Worm (Caenorhabditis elegans) whole organism, L2 larva: ENCODE data around the gene F22H10.3.

Experiments
- C34F6.9 ChIP-seq: fragments of 150-350 bp; optimal IDR thresholded peaks from 2 replicates; lab custom pipeline; 2014; ENCODE audit warnings: missing biosample characterization, missing genetic modification characterization
- F13H6.1 ChIP-seq: sonication (generic microtip); optimal IDR thresholded peaks from 2 replicates; lab custom pipeline; 2016; ENCODE audit warnings: missing genetic modification characterization, missing compliant biosample characterization
- R02D3.7 ChIP-seq: fragments of 150-350 bp; optimal IDR thresholded peaks from 2 replicates; lab custom pipeline; 2014; ENCODE audit warnings: missing biosample characterization, missing genetic modification characterization
- Y55F3AM.14 ChIP-seq: fragments of 200-800 bp; sonication (Bioruptor generic); optimal IDR thresholded peaks from 2 replicates; lab custom pipeline; 2018; ENCODE audit warnings: mild to moderate bottlenecking, missing genetic modification characterization, missing compliant biosample characterization
- ZK546.5 ChIP-seq: sonication (generic microtip); optimal IDR thresholded peaks from 2 replicates; lab custom pipeline; 2017; ENCODE audit warnings: missing biosample characterization, missing genetic modification characterization
- aly-2 ChIP-seq: fragments of 150-350 bp; optimal IDR thresholded peaks from 2 replicates; lab custom pipeline; 2014; ENCODE audit warnings: missing biosample characterization, missing genetic modification characterization
- blmp-1 ChIP-seq: sonication (generic microtip); optimal IDR thresholded peaks from 2 replicates; lab custom pipeline; 2017; ENCODE audit warnings: missing genetic modification characterization, mild to moderate bottlenecking, missing compliant biosample characterization, antibody characterized with exemption, moderate library complexity; ENCODE audit not compliant: insufficient read depth
- ceh-82 ChIP-seq: fragments of 150-350 bp; optimal IDR thresholded peaks from 2 replicates; lab custom pipeline; 2014; ENCODE audit warnings: missing biosample characterization, missing genetic modification characterization
- crh-2 ChIP-seq: sonication (generic microtip); optimal IDR thresholded peaks from 2 replicates; lab custom pipeline; 2017; ENCODE audit warnings: missing biosample characterization, missing genetic modification characterization
- dmd-4 ChIP-seq: sonication (generic microtip); optimal IDR thresholded peaks from 2 replicates; lab custom pipeline; 2017; ENCODE audit warnings: missing biosample characterization, missing genetic modification characterization
- egl-27 ChIP-seq: sonication (generic microtip); optimal IDR thresholded peaks from 3 replicates; lab custom pipeline; 2017; ENCODE audit warnings: missing biosample characterization, missing genetic modification reagents, missing genetic modification characterization
- elt-1 ChIP-seq: fragments of 150-350 bp; optimal IDR thresholded peaks from 2 replicates; lab custom pipeline; 2014; ENCODE audit warnings: missing biosample characterization, missing genetic modification characterization
- elt-3 ChIP-seq: sonication (generic microtip); optimal IDR thresholded peaks from 2 replicates; lab custom pipeline; 2017; ENCODE audit warnings: missing biosample characterization, missing genetic modification characterization
- fos-1 ChIP-seq: fragments of 150-350 bp; optimal IDR thresholded peaks from 2 replicates; lab custom pipeline; 2014; ENCODE audit warnings: missing biosample characterization, missing genetic modification characterization
- gmeb-1 ChIP-seq: fragments of 150-350 bp; optimal IDR thresholded peaks from 2 replicates; lab custom pipeline; 2014; ENCODE audit warnings: missing biosample characterization, missing genetic modification characterization
- lin-11 ChIP-seq: fragments of 150-350 bp; sonication (generic microtip); optimal IDR thresholded peaks from 2 replicates; lab custom pipeline; 2014; ENCODE audit warnings: missing biosample characterization, missing genetic modification characterization, inconsistent platforms, mixed read lengths
- lin-13 ChIP-seq: fragments of 150-350 bp; optimal IDR thresholded peaks from 2 replicates; lab custom pipeline; 2014; ENCODE audit warnings: missing biosample characterization, missing genetic modification reagents, missing genetic modification characterization
- lin-39 ChIP-seq: fragments of 150-350 bp; optimal IDR thresholded peaks from 2 replicates; lab custom pipeline; 2014; ENCODE audit warnings: missing biosample characterization, missing genetic modification reagents, missing genetic modification characterization
- lsy-2 ChIP-seq, 2 experiments: fragments of 150-350 bp in 1 of 2; sonication (generic microtip) in 1 of 2; optimal IDR thresholded peaks; 2 replicates each; lab custom pipeline; 2014 to 2017; ENCODE audit warnings: missing biosample characterization in 2 of 2, missing genetic modification characterization in 2 of 2
- mab-5 ChIP-seq: fragments of 150-350 bp; optimal IDR thresholded peaks from 2 replicates; lab custom pipeline; 2014; ENCODE audit warnings: missing biosample characterization, missing genetic modification characterization
- nhr-10 ChIP-seq: sonication (generic microtip); optimal IDR thresholded peaks from 2 replicates; lab custom pipeline; 2017; ENCODE audit warnings: missing biosample characterization, missing genetic modification characterization
- nhr-12 ChIP-seq: fragments of 150-350 bp; optimal IDR thresholded peaks from 2 replicates; lab custom pipeline; 2014; ENCODE audit warnings: missing biosample characterization, missing genetic modification characterization
- nhr-129 ChIP-seq: fragments of 150-350 bp; optimal IDR thresholded peaks from 2 replicates; lab custom pipeline; 2014; ENCODE audit warnings: missing biosample characterization, missing genetic modification characterization
- nhr-21 ChIP-seq: fragments of 150-350 bp; optimal IDR thresholded peaks from 2 replicates; lab custom pipeline; 2014; ENCODE audit warnings: missing biosample characterization, missing genetic modification characterization
- nhr-23 ChIP-seq: fragments of 150-350 bp; optimal IDR thresholded peaks from 2 replicates; lab custom pipeline; 2014; ENCODE audit warnings: missing biosample characterization, missing genetic modification reagents, missing genetic modification characterization
- nhr-25 ChIP-seq: fragments of 150-350 bp; sonication (generic microtip); optimal IDR thresholded peaks from 3 replicates; lab custom pipeline; 2014; ENCODE audit warnings: missing biosample characterization, missing genetic modification characterization
- nhr-6 ChIP-seq: fragments of 150-350 bp; optimal IDR thresholded peaks from 2 replicates; lab custom pipeline; 2014; ENCODE audit warnings: missing biosample characterization, missing genetic modification characterization
- nhr-77 ChIP-seq: fragments of 150-350 bp; optimal IDR thresholded peaks from 2 replicates; lab custom pipeline; 2014; ENCODE audit warnings: missing biosample characterization, missing genetic modification characterization
- peb-1 ChIP-seq: fragments of 150-350 bp; optimal IDR thresholded peaks from 2 replicates; lab custom pipeline; 2014; ENCODE audit warnings: missing biosample characterization, missing genetic modification characterization
- sem-4 ChIP-seq: fragments of 150-350 bp; optimal IDR thresholded peaks from 2 replicates; lab custom pipeline; 2014; ENCODE audit warnings: missing biosample characterization, missing genetic modification reagents, missing genetic modification characterization
- skn-1 ChIP-seq: sonication (generic microtip); optimal IDR thresholded peaks from 2 replicates; lab custom pipeline; 2017; ENCODE audit warnings: missing biosample characterization, missing genetic modification characterization
- sma-9 ChIP-seq, 2 experiments: fragments of 150-350 bp in 1 of 2; sonication (generic microtip) in 1 of 2; optimal IDR thresholded peaks; 2 replicates each; lab custom pipeline; 2014 to 2016; ENCODE audit warnings: missing genetic modification characterization in 2 of 2, mild to moderate bottlenecking in 1 of 2, missing biosample characterization in 1 of 2, missing compliant biosample characterization in 1 of 2, missing genetic modification reagents in 1 of 2, moderate library complexity in 1 of 2
- snpc-4 ChIP-seq: fragments of 150-350 bp; optimal IDR thresholded peaks from 2 replicates; lab custom pipeline; 2014; ENCODE audit warnings: missing biosample characterization, missing genetic modification characterization
- unc-39 ChIP-seq: fragments of 150-350 bp; optimal IDR thresholded peaks from 2 replicates; lab custom pipeline; 2014; ENCODE audit warnings: missing biosample characterization, missing genetic modification characterization
- unc-55 ChIP-seq: fragments of 150-350 bp; sonication (generic microtip); optimal IDR thresholded peaks from 3 replicates; lab custom pipeline; 2014; ENCODE audit warnings: missing biosample characterization, missing genetic modification reagents, missing genetic modification characterization
- zag-1 ChIP-seq: fragments of 150-350 bp; optimal IDR thresholded peaks from 2 replicates; lab custom pipeline; 2014; ENCODE audit warnings: missing biosample characterization, missing genetic modification characterization
- ztf-1 ChIP-seq: fragments of 200-800 bp; sonication (Bioruptor generic); conservative IDR thresholded peaks from 2 replicates; pipeline ENCODE4 v1.3.6; 2022; ENCODE audit warnings: missing genetic modification characterization, missing compliant biosample characterization
- ztf-11 ChIP-seq: sonication (generic microtip); optimal IDR thresholded peaks from 2 replicates; lab custom pipeline; 2017; ENCODE audit warnings: missing biosample characterization, missing genetic modification characterization
- ztf-4 ChIP-seq: fragments of 150-350 bp; optimal IDR thresholded peaks from 2 replicates; lab custom pipeline; 2014; ENCODE audit warnings: missing biosample characterization, missing genetic modification characterization

F22H10.3 gene

ce11 chrX:16662723-16663122 lies 14.8 kb downstream of the F22H10.3 start, which contains the start of gene F43B10.1:
Gene F43B10.1, minus strand, starts transcription at chrX:16662823.
- TF ChIP-seq sem-4 (tag; lab: Kevin White, UChicago): no peak
- no peak for TF ChIP-seq ztf-4 (tag; lab: Kevin White, UChicago)
- TF ChIP-seq nhr-10 (tag; lab: Kevin White, UChicago): no peak
- TF ChIP-seq elt-3: no peak
- TF ChIP-seq zag-1 (tag; lab: Kevin White, UChicago): no peak
- no peak for TF ChIP-seq lin-39 (tag; lab: Kevin White, UChicago)
- TF ChIP-seq R02D3.7: no peak
- TF ChIP-seq dmd-4: no peak
- TF ChIP-seq mab-5 (tag; lab: Kevin White, UChicago): no peak
- TF ChIP-seq crh-2 (tag; lab: Kevin White, UChicago): no peak
- TF ChIP-seq fos-1 (tag; lab: Kevin White, UChicago): no peak
- no peak for TF ChIP-seq blmp-1 (tag; lab: Kevin White, UChicago)
- no peak for TF ChIP-seq ZK546.5 (tag; lab: Kevin White, UChicago)
- TF ChIP-seq nhr-23 (tag; lab: Kevin White, UChicago): no peak
- no peak for TF ChIP-seq nhr-21 (tag; lab: Kevin White, UChicago)
- no peak for TF ChIP-seq ztf-1
- no peak for TF ChIP-seq egl-27 (tag; lab: Kevin White, UChicago)

- TF ChIP-seq zag-1 (tag; lab: Kevin White, UChicago) (no peak), nhr-10 (tag; lab: Kevin White, UChicago) (no peak), aly-2 (tag; lab: Kevin White, UChicago) (no peak)
Measured at ce11 chrX:16660268-16660667, 17.2 kb downstream of the F22H10.3 start.

- TF ChIP-seq crh-2 (tag; lab: Kevin White, UChicago) (no peak), zag-1 (tag; lab: Kevin White, UChicago) (no peak), peb-1 (tag; lab: Kevin White, UChicago) (no peak), elt-3 (no peak), nhr-23 (tag; lab: Kevin White, UChicago) (no peak), Y55F3AM.14 (no peak), sem-4 (tag; lab: Kevin White, UChicago) (no peak), fos-1 (tag; lab: Kevin White, UChicago) (no peak), nhr-12 (no peak), unc-39 (no peak), lin-13 (no peak), nhr-77 (tag; lab: Kevin White, UChicago) (no peak), unc-55 (GFP tag; lab: Kevin White, UChicago) (no peak), lin-39 (tag; lab: Kevin White, UChicago) (no peak), ceh-82 (tag; lab: Kevin White, UChicago) (no peak), snpc-4 (tag; lab: Kevin White, UChicago) (no peak), R02D3.7 (no peak)
Measured at ce11 chrX:16658309-16658708, 19.2 kb downstream of the F22H10.3 start.

ce11 chrX:16655283-16655682 lies 22.2 kb downstream of the F22H10.3 start:
- TF ChIP-seq unc-39: no peak
- TF ChIP-seq skn-1 (tag; lab: Kevin White, UChicago): no peak
- TF ChIP-seq nhr-129 (tag; lab: Kevin White, UChicago): peak; percentile 39
- TF ChIP-seq sma-9 (GFP tag; optimal IDR thresholded peaks at IDR 0.05; lab: Kevin White, UChicago): peak; percentile 10
- TF ChIP-seq sma-9 (tag; optimal IDR thresholded peaks at IDR 0.05; lab: Kevin White, UChicago): no peak
- TF ChIP-seq lsy-2 (tag; optimal IDR thresholded peaks at IDR 0.05; lab: Kevin White, UChicago): peak in 1 of 2 experiments; percentile 9
- peak; percentile 78 for TF ChIP-seq F13H6.1

ce11 chrX:16650600-16650999 lies 26.9 kb downstream of the F22H10.3 start:
- TF ChIP-seq lin-11 (tag; lab: Kevin White, UChicago) (no peak), C34F6.9 (no peak), ztf-11 (tag; lab: Kevin White, UChicago) (no peak), elt-1 (tag; lab: Kevin White, UChicago) (no peak), nhr-25 (tag; lab: Kevin White, UChicago) (no peak), nhr-6 (tag; lab: Kevin White, UChicago) (no peak), ZK546.5 (tag; lab: Kevin White, UChicago) (no peak), ceh-82 (tag; lab: Kevin White, UChicago) (no peak), lin-13 (no peak), F13H6.1 (no peak), gmeb-1 (no peak)
